Fruit fly (Drosophila melanogaster) whole organism, adult: Measurements from ENCODE around the gene Npl4.

Experiments used
- CG12768 ChIP-seq: fragments of 200-800 bp; sonication (Bioruptor generic); optimal IDR thresholded peaks from 2 replicates; lab custom pipeline; 2017; ENCODE audit warnings: missing biosample characterization, missing genetic modification characterization, mild to moderate bottlenecking, moderate library complexity, missing genetic modification reagents
- CG33017 ChIP-seq: fragments of 200-800 bp; sonication (Bioruptor generic); optimal IDR thresholded peaks from 2 replicates; lab custom pipeline; 2018; ENCODE audit warnings: missing biosample characterization, mild to moderate bottlenecking, missing genetic modification characterization, moderate library complexity
- CG7045 ChIP-seq: fragments of 200-800 bp; sonication (Bioruptor generic); optimal IDR thresholded peaks from 2 replicates; lab custom pipeline; 2017; ENCODE audit warnings: missing biosample characterization, mild to moderate bottlenecking, missing genetic modification characterization
- Clk ChIP-seq: fragments of 200-800 bp; sonication (Bioruptor generic); optimal IDR thresholded peaks from 2 replicates; lab custom pipeline; 2017; ENCODE audit warnings: missing biosample characterization, missing genetic modification characterization
- Hr96 ChIP-seq: fragments of 200-800 bp; sonication (Bioruptor generic); optimal IDR thresholded peaks from 2 replicates; lab custom pipeline; 2016; ENCODE audit warnings: missing biosample characterization, missing genetic modification characterization
- cic ChIP-seq: fragments of 200-800 bp; sonication (Bioruptor generic); optimal IDR thresholded peaks from 2 replicates; lab custom pipeline; 2017; ENCODE audit warnings: missing biosample characterization, mild to moderate bottlenecking, missing genetic modification characterization, moderate library complexity
- cnc ChIP-seq, 2 experiments: fragments of >200 bp; optimal IDR thresholded peaks; 2 replicates each; lab custom pipeline; 2017
- kay ChIP-seq: fragments of 200-800 bp; sonication (Bioruptor generic); peaks from one replicate; lab custom pipeline; 2016; ENCODE audit warnings: missing biosample characterization, missing genetic modification characterization, borderline replicate concordance
- tj ChIP-seq: fragments of 200-800 bp; sonication (Bioruptor generic); optimal IDR thresholded peaks from 3 replicates; lab custom pipeline; 2017; ENCODE audit warnings: missing biosample characterization, mild to moderate bottlenecking, missing genetic modification characterization, moderate library complexity

dm6 chr3R:25648258-25648606 is 23.8 kb upstream of the Npl4 start:
- no peak for TF ChIP-seq tj (GFP tag; lab: Kevin White, UChicago)
- no peak for TF ChIP-seq CG7045 (GFP tag; lab: Kevin White, UChicago)
- TF ChIP-seq Hr96 (GFP tag; lab: Kevin White, UChicago) = no peak
- no peak for TF ChIP-seq kay (GFP tag; lab: Kevin White, UChicago)
- TF ChIP-seq CG33017 (tag; lab: Kevin White, UChicago) = no peak
- no peak for TF ChIP-seq Clk (GFP tag; lab: Kevin White, UChicago)
- no peak for TF ChIP-seq cic
- TF ChIP-seq cnc (optimal IDR thresholded peaks at IDR 0.05; lab: Kevin White, UChicago) = no peak
- no peak for TF ChIP-seq CG12768 (GFP tag; lab: Kevin White, UChicago)
